Fruit fly (Drosophila melanogaster) whole organism, wandering third instar larva: ENCODE measurements around the gene gnu.

Source experiments
- CrebA ChIP-seq: fragments of 200-800 bp; sonication (Bioruptor generic); optimal IDR thresholded peaks from 2 replicates; lab custom pipeline; 2016; ENCODE audit warnings: missing biosample characterization, mild to moderate bottlenecking, missing genetic modification characterization, borderline replicate concordance
- lola ChIP-seq: fragments of >200 bp; optimal IDR thresholded peaks from 2 replicates; lab custom pipeline; 2017; ENCODE audit warnings: missing biosample characterization, missing genetic modification characterization

DNA sequence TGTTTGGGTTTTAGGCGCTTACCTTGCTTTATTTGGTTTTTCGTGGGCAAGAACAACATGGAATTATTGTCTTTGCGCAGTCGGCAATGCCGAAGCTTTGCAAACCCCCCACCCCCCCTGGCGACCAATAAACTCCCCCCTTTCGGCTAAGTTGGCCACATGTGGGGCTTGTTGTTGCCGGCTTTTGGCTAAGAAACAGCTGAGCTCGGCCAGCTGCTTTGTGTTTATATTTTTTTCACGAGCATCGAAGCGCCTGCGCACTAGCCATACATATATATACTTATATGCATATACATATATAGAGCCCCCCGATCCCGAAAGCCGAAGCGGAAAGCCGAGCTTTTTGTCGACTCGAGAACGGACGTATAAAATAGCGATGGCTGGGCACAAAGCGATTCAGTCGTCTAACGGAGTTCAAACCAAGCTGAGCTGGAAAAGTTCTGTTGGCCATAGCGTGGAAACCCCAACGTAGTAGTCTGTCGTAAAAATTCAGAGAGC is 1.6 kb upstream of the gnu start, which contains the start of gene CG17839:
- no peak for TF ChIP-seq lola
- no peak for TF ChIP-seq CrebA (GFP tag; lab: Kevin White, UChicago)
